Worm (Caenorhabditis elegans): ENCODE data around the gene mig-22.

mig-22 gene

ce11 chrIII:8739786-8740185 lies 27.4 kb downstream of the mig-22 start (continued):
- TF ChIP-seq snu-23 (GFP tag; optimal IDR thresholded peaks at IDR 0.05) (peak; percentile 25), C04F5.9 (tag; optimal IDR thresholded peaks at IDR 0.05) (no peak), egl-13 (tag; optimal IDR thresholded peaks at IDR 0.05) (no peak), skn-1 (tag; optimal IDR thresholded peaks at IDR 0.05) (no peak), sptf-1 (tag; optimal IDR thresholded peaks at IDR 0.05) (no peak), pqm-1 (tag; optimal IDR thresholded peaks at IDR 0.05) (no peak), Y116A8C.19 (tag; optimal IDR thresholded peaks at IDR 0.05; ENCODE audit: borderline replicate concordance) (no peak), nhr-237 (tag; optimal IDR thresholded peaks at IDR 0.05) (no peak), mdl-1 (tag; optimal IDR thresholded peaks at IDR 0.05) (peak in 1 of 2 experiments; percentile 27), pag-3 (tag; optimal IDR thresholded peaks at IDR 0.05; ENCODE audit: borderline replicate concordance, insufficient read depth) (no peak), sox-4 (tag; optimal IDR thresholded peaks at IDR 0.05) (no peak), ceh-8 (GFP tag; optimal IDR thresholded peaks at IDR 0.05) (no peak), aha-1 (tag; optimal IDR thresholded peaks at IDR 0.05) (no peak), fkh-8 (tag; optimal IDR thresholded peaks at IDR 0.05) (no peak), rnt-1 (tag; optimal IDR thresholded peaks at IDR 0.05) (peak; percentile 63), nhr-71 (tag; optimal IDR thresholded peaks at IDR 0.05) (peak; percentile 38), egl-27 (tag; optimal IDR thresholded peaks at IDR 0.05) (no peak), tlp-1 (tag; optimal IDR thresholded peaks at IDR 0.05) (no peak), nhr-11 (tag; optimal IDR thresholded peaks at IDR 0.05) (no peak), efl-1 (optimal IDR thresholded peaks at IDR 0.05) (peak in 1 of 2 experiments; percentile 10), efl-1 (GFP tag; optimal IDR thresholded peaks at IDR 0.05 in 1 of 2) (peak; percentile 3 to 84), sup-37 (GFP tag; optimal IDR thresholded peaks at IDR 0.05) (no peak), lin-35 (GFP tag; optimal IDR thresholded peaks at IDR 0.05) (peak; percentile 18 to 45), nhr-85 (tag) (no peak), aly-2 (tag; optimal IDR thresholded peaks at IDR 0.05) (no peak), xbp-1 (tag; optimal IDR thresholded peaks at IDR 0.05) (no peak), ztf-4 (tag; optimal IDR thresholded peaks at IDR 0.05) (no peak), ets-5 (GFP tag; IDR thresholded peaks at IDR 0.05) (no peak), fkh-4 (tag; optimal IDR thresholded peaks at IDR 0.05; ENCODE audit: borderline replicate concordance) (no peak), snpc-4 (tag; optimal IDR thresholded peaks at IDR 0.05) (no peak), lin-14 (GFP tag; optimal IDR thresholded peaks at IDR 0.05) (peak; percentile 42)

DNA sequence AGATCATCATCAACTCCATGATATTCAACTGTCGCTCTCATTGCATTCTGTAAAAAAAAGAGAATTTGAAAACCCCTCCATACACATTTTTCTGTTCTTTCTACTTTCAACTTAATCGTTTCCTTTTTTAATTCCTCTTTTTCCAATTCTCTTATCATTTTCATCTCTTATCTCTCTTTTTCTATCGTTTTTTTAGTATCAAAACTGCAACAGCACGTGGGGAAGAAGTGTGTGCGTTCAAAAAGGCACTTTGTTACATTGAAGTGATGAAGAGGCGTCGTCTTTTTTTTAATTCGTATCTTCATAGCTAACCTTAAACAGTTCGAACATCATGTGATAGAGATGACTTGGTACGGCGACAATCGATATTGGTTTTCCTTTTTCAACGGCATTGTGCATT lies 28.0 kb downstream of the mig-22 start:
- TF ChIP-seq blmp-1 (tag; optimal IDR thresholded peaks at IDR 0.05), result peak; percentile 74
- no peak for TF ChIP-seq C34B4.2 (tag; optimal IDR thresholded peaks at IDR 0.05)
- peak; percentile 30; the same call in 1 of the 2 replicates for TF ChIP-seq nhr-19 (GFP tag; conservative IDR thresholded peaks at IDR 0.05)
- no peak for TF ChIP-seq aha-1 (tag; optimal IDR thresholded peaks at IDR 0.05)
- peak; percentile 31 for TF ChIP-seq tbx-2 (tag; optimal IDR thresholded peaks at IDR 0.05)
- TF ChIP-seq sup-37 (GFP tag; optimal IDR thresholded peaks at IDR 0.05), result no peak
- no peak for TF ChIP-seq nhr-77 (tag; optimal IDR thresholded peaks at IDR 0.05)
- peak; percentile 11 for TF ChIP-seq unc-130 (tag; optimal IDR thresholded peaks at IDR 0.05)
- TF ChIP-seq nhr-28 (tag; optimal IDR thresholded peaks at IDR 0.05), result no peak
- TF ChIP-seq lsy-2 (tag; optimal IDR thresholded peaks at IDR 0.05), result peak in 1 of 2 experiments; percentile 43
- no peak for TF ChIP-seq fos-1 (tag; optimal IDR thresholded peaks at IDR 0.05)
- no peak for TF ChIP-seq Y116A8C.19 (tag; optimal IDR thresholded peaks at IDR 0.05; ENCODE audit: borderline replicate concordance)
- TF ChIP-seq egl-27 (tag; optimal IDR thresholded peaks at IDR 0.05), result no peak
- TF ChIP-seq skn-1 (tag; optimal IDR thresholded peaks at IDR 0.05), result no peak
- no peak for TF ChIP-seq unc-98 (GFP tag; IDR thresholded peaks at IDR 0.05)
- TF ChIP-seq snpc-4 (tag; optimal IDR thresholded peaks at IDR 0.05), result no peak
- no peak for TF ChIP-seq xbp-1 (tag; optimal IDR thresholded peaks at IDR 0.05)
- no peak for TF ChIP-seq ama-1 (optimal IDR thresholded peaks at IDR 0.05)
- TF ChIP-seq tlp-1 (tag; optimal IDR thresholded peaks at IDR 0.05), result no peak
- TF ChIP-seq nhr-11 (tag; optimal IDR thresholded peaks at IDR 0.05), result no peak
- TF ChIP-seq lin-39 (tag; optimal IDR thresholded peaks at IDR 0.05), result no peak
- TF ChIP-seq nhr-12 (tag; optimal IDR thresholded peaks at IDR 0.05), result no peak
- TF ChIP-seq ceh-82 (tag; optimal IDR thresholded peaks at IDR 0.05), result no peak
- no peak for TF ChIP-seq isw-1 (GFP tag; IDR thresholded peaks at IDR 0.05)
- no peak for TF ChIP-seq nhr-84 (tag; optimal IDR thresholded peaks at IDR 0.05)
- TF ChIP-seq hpl-2 (GFP tag; optimal IDR thresholded peaks at IDR 0.05), result no peak
- no peak for TF ChIP-seq rnt-1 (tag; optimal IDR thresholded peaks at IDR 0.05)
- TF ChIP-seq mep-1 (tag; optimal IDR thresholded peaks at IDR 0.05), result peak; percentile 5
- no peak for TF ChIP-seq mab-9 (GFP tag; IDR thresholded peaks at IDR 0.05)
- no peak for TF ChIP-seq egl-13 (tag; optimal IDR thresholded peaks at IDR 0.05)
- TF ChIP-seq pax-3 (tag; optimal IDR thresholded peaks at IDR 0.05), result no peak
- no peak for TF ChIP-seq ztf-11 (tag; optimal IDR thresholded peaks at IDR 0.05)
- no peak for TF ChIP-seq lin-15B (tag; optimal IDR thresholded peaks at IDR 0.05)
- TF ChIP-seq snu-23 (GFP tag; optimal IDR thresholded peaks at IDR 0.05), result peak; percentile 70

Measured in whole organism, L1 larva.